Worm (Caenorhabditis elegans) whole organism, L4 larva: ENCODE measurements around the gene pcrg-1.
A peak's percentile ranks its signal among the peaks of the same experiment; 100 is the strongest.

Experiments
- R02D3.7 ChIP-seq: fragments of 150-350 bp; sonication (generic microtip); optimal IDR thresholded peaks from 3 replicates; lab custom pipeline; 2014; ENCODE audit warnings: missing biosample characterization, missing genetic modification characterization
- T26A8.4 ChIP-seq: fragments of 200-800 bp; sonication (Bioruptor generic); IDR thresholded peaks from 2 replicates; pipeline ENCODE4 v1.3.6; 2022; ENCODE audit warnings: missing genetic modification characterization, missing compliant biosample characterization
- Y5F2A.4 ChIP-seq: fragments of 200-800 bp; sonication (Bioruptor generic); optimal IDR thresholded peaks from 2 replicates; lab custom pipeline; 2018; ENCODE audit warnings: mild to moderate bottlenecking, missing genetic modification characterization, missing compliant biosample characterization
- Y75B8A.6 ChIP-seq: fragments of 200-800 bp; sonication (Bioruptor generic); IDR thresholded peaks from 2 replicates; pipeline ENCODE4 v1.3.6; 2022; ENCODE audit warnings: missing genetic modification reagents, missing genetic modification characterization, missing compliant biosample characterization
- aha-1 ChIP-seq: fragments of 150-350 bp; peaks from one replicate; lab custom pipeline; 2014; ENCODE audit warnings: missing biosample characterization, missing genetic modification characterization
- aly-2 ChIP-seq: sonication (generic microtip); optimal IDR thresholded peaks from 2 replicates; lab custom pipeline; 2018; ENCODE audit warnings: missing biosample characterization, missing genetic modification characterization
- ama-1 ChIP-seq: fragments of 150-350 bp; optimal IDR thresholded peaks from 2 replicates; lab custom pipeline; 2014; ENCODE audit warnings: inconsistent platforms, mixed read lengths
- attf-4 ChIP-seq: sonication (generic microtip); optimal IDR thresholded peaks from 3 replicates; lab custom pipeline; 2017; ENCODE audit warnings: missing biosample characterization, missing genetic modification characterization
- ceh-20 ChIP-seq: fragments of 200-800 bp; sonication (Bioruptor generic); IDR thresholded peaks from 2 replicates; pipeline ENCODE4 v1.3.6; 2022; ENCODE audit warnings: missing genetic modification reagents, missing genetic modification characterization, missing compliant biosample characterization
- ceh-28 ChIP-seq: fragments of 150-350 bp; optimal IDR thresholded peaks from 2 replicates; lab custom pipeline; 2014; ENCODE audit warnings: missing biosample characterization, missing genetic modification reagents, missing genetic modification characterization
- ceh-32 ChIP-seq: sonication (generic microtip); optimal IDR thresholded peaks from 2 replicates; lab custom pipeline; 2016; ENCODE audit warnings: mild to moderate bottlenecking, missing genetic modification characterization, missing compliant biosample characterization; ENCODE audit not compliant: poor library complexity
- ceh-82 ChIP-seq: sonication (generic microtip); optimal IDR thresholded peaks from 2 replicates; lab custom pipeline; 2017; ENCODE audit warnings: missing biosample characterization, missing genetic modification characterization
- ctbp-1 ChIP-seq: fragments of 200-800 bp; sonication (Bioruptor generic); IDR thresholded peaks from 2 replicates; pipeline ENCODE4 v1.3.6; 2022; ENCODE audit warnings: missing genetic modification reagents, missing genetic modification characterization, missing compliant biosample characterization
- daf-16 ChIP-seq, 3 experiments: sonication (generic microtip); optimal IDR thresholded peaks; 2 replicates each; lab custom pipeline; 2016 to 2017; ENCODE audit warnings: missing genetic modification characterization in 3 of 3, missing genetic modification reagents in 3 of 3, mild to moderate bottlenecking in 2 of 3, missing compliant biosample characterization in 2 of 3, missing biosample characterization in 1 of 3, moderate library complexity in 1 of 3
- daf-8 ChIP-seq: fragments of 200-800 bp; sonication (Bioruptor generic); IDR thresholded peaks from 2 replicates; pipeline ENCODE4 v1.3.6; 2022; ENCODE audit warnings: missing genetic modification characterization, missing compliant biosample characterization
- dmd-6 ChIP-seq: fragments of 200-800 bp; sonication (Bioruptor generic); IDR thresholded peaks from 2 replicates; pipeline ENCODE4 v1.3.6; 2022; ENCODE audit warnings: missing genetic modification reagents, missing genetic modification characterization, missing compliant biosample characterization
- dmd-8 ChIP-seq: fragments of 200-800 bp; sonication (Bioruptor generic); IDR thresholded peaks from 2 replicates; pipeline ENCODE4 v1.3.6; 2022; ENCODE audit warnings: missing genetic modification characterization, missing compliant biosample characterization
- duxl-1 ChIP-seq: sonication (generic microtip); optimal IDR thresholded peaks from 2 replicates; lab custom pipeline; 2016; ENCODE audit warnings: mild to moderate bottlenecking, missing genetic modification characterization, moderate library complexity, missing compliant biosample characterization; ENCODE audit not compliant: poor library complexity
- dve-1 ChIP-seq: sonication (generic microtip); optimal IDR thresholded peaks from 2 replicates; lab custom pipeline; 2017; ENCODE audit warnings: antibody characterized with exemption, mild to moderate bottlenecking, missing genetic modification characterization, missing compliant biosample characterization; ENCODE audit not compliant: insufficient read depth
- gei-8 ChIP-seq: fragments of 200-800 bp; sonication (Bioruptor generic); optimal IDR thresholded peaks from 2 replicates; lab custom pipeline; 2018; ENCODE audit warnings: mild to moderate bottlenecking, missing genetic modification characterization, missing compliant biosample characterization
- hlh-11 ChIP-seq: fragments of 200-800 bp; sonication (Bioruptor generic); optimal IDR thresholded peaks from 2 replicates; lab custom pipeline; 2018; ENCODE audit warnings: mild to moderate bottlenecking, missing genetic modification characterization, missing compliant biosample characterization
- hlh-30 ChIP-seq: sonication (generic microtip); optimal IDR thresholded peaks from 2 replicates; lab custom pipeline; 2017; ENCODE audit warnings: antibody characterized with exemption, mild to moderate bottlenecking, missing genetic modification characterization, missing compliant biosample characterization; ENCODE audit not compliant: insufficient read depth
- jun-1 ChIP-seq: fragments of 150-350 bp; optimal IDR thresholded peaks from 2 replicates; lab custom pipeline; 2014; ENCODE audit warnings: missing biosample characterization, missing genetic modification reagents, missing genetic modification characterization
- lin-29 ChIP-seq: fragments of 200-800 bp; sonication (Bioruptor generic); IDR thresholded peaks from 2 replicates; pipeline ENCODE4 v1.3.6; 2022; ENCODE audit warnings: missing genetic modification reagents, missing genetic modification characterization, missing compliant biosample characterization
- mdt-29 ChIP-seq: fragments of 200-800 bp; sonication (Bioruptor generic); IDR thresholded peaks from 2 replicates; pipeline ENCODE4 v1.3.6; 2022; ENCODE audit warnings: missing genetic modification reagents, missing genetic modification characterization, missing compliant biosample characterization
- mes-2 ChIP-seq: sonication (generic microtip); optimal IDR thresholded peaks from 2 replicates; lab custom pipeline; 2016; ENCODE audit warnings: missing genotype, mild to moderate bottlenecking, missing genetic modification characterization, missing compliant biosample characterization; ENCODE audit not compliant: poor library complexity, severe bottlenecking
- mxl-2 ChIP-seq: fragments of 200-800 bp; sonication (Bioruptor generic); conservative IDR thresholded peaks from 2 replicates; pipeline ENCODE4 v1.3.6; 2022; ENCODE audit warnings: missing genetic modification reagents, missing genetic modification characterization, missing compliant biosample characterization
- mxl-3 ChIP-seq: fragments of 200-800 bp; sonication (Bioruptor generic); optimal IDR thresholded peaks from 2 replicates; lab custom pipeline; 2018; ENCODE audit warnings: mild to moderate bottlenecking, missing genetic modification characterization, missing compliant biosample characterization
- nhr-10 ChIP-seq: fragments of 150-350 bp; optimal IDR thresholded peaks from 2 replicates; lab custom pipeline; 2014; ENCODE audit warnings: missing biosample characterization, missing genetic modification characterization
- nhr-11 ChIP-seq: fragments of 150-350 bp; optimal IDR thresholded peaks from 2 replicates; lab custom pipeline; 2014; ENCODE audit warnings: missing biosample characterization, missing genetic modification characterization
- nhr-237 ChIP-seq: sonication (generic microtip); optimal IDR thresholded peaks from 2 replicates; lab custom pipeline; 2017; ENCODE audit warnings: missing biosample characterization, missing genetic modification characterization
- nhr-25 ChIP-seq: sonication (generic microtip); optimal IDR thresholded peaks from 2 replicates; lab custom pipeline; 2017; ENCODE audit warnings: missing genetic modification characterization, mild to moderate bottlenecking, missing compliant biosample characterization, antibody characterized with exemption, moderate library complexity, borderline replicate concordance; ENCODE audit not compliant: insufficient read depth
- nhr-28 ChIP-seq: fragments of 150-350 bp; optimal IDR thresholded peaks from 2 replicates; lab custom pipeline; 2014; ENCODE audit warnings: missing biosample characterization, missing genetic modification characterization
- nhr-41 ChIP-seq: fragments of 200-800 bp; sonication (Bioruptor generic); IDR thresholded peaks from 2 replicates; pipeline ENCODE4 v1.3.6; 2022; ENCODE audit warnings: missing genetic modification reagents, missing genetic modification characterization, missing compliant biosample characterization
- nhr-48 ChIP-seq: sonication (generic microtip); optimal IDR thresholded peaks from 2 replicates; lab custom pipeline; 2016; ENCODE audit warnings: mild to moderate bottlenecking, missing genetic modification characterization, missing compliant biosample characterization
- pqm-1 ChIP-seq: sonication (generic microtip); optimal IDR thresholded peaks from 2 replicates; lab custom pipeline; 2017; ENCODE audit warnings: missing biosample characterization, missing genetic modification characterization
- rbr-2 ChIP-seq: sonication (generic microtip); optimal IDR thresholded peaks from 2 replicates; lab custom pipeline; 2016; ENCODE audit warnings: missing genotype, missing genetic modification characterization, missing compliant biosample characterization
- skn-1 ChIP-seq: fragments of 150-350 bp; optimal IDR thresholded peaks from 2 replicates; lab custom pipeline; 2014; ENCODE audit warnings: missing biosample characterization, missing genetic modification characterization
- snpc-1.2 ChIP-seq: fragments of 200-800 bp; sonication (Bioruptor generic); IDR thresholded peaks from 2 replicates; pipeline ENCODE4 v1.3.6; 2022; ENCODE audit warnings: missing genetic modification reagents, missing genetic modification characterization, missing compliant biosample characterization
- spr-1 ChIP-seq: sonication (generic microtip); optimal IDR thresholded peaks from 2 replicates; lab custom pipeline; 2016; ENCODE audit warnings: mild to moderate bottlenecking, missing genetic modification characterization, missing compliant biosample characterization
- tra-1 ChIP-seq: fragments of 200-800 bp; sonication (Bioruptor generic); IDR thresholded peaks from 2 replicates; pipeline ENCODE4 v1.3.6; 2022; ENCODE audit warnings: missing genetic modification reagents, missing genetic modification characterization, missing compliant biosample characterization
- unc-39 ChIP-seq: sonication (generic microtip); optimal IDR thresholded peaks from 2 replicates; lab custom pipeline; 2017; ENCODE audit warnings: missing biosample characterization, missing genetic modification characterization
- unc-62 ChIP-seq, 3 experiments: fragments of 150-350 bp in 1 of 3; sonication (generic microtip); optimal IDR thresholded peaks in 2 of 3; peaks in 1 of 3; 1 replicate in 1 of 3; 2 replicates in 2 of 3; lab custom pipeline; 2014 to 2017; ENCODE audit warnings: missing biosample characterization in 3 of 3, missing genetic modification characterization in 3 of 3, missing genetic modification reagents in 3 of 3, missing genotype in 1 of 3
- vab-7 ChIP-seq: fragments of 200-800 bp; sonication (Bioruptor generic); IDR thresholded peaks from 2 replicates; pipeline ENCODE4 v1.3.6; 2022; ENCODE audit warnings: missing genetic modification reagents, missing genetic modification characterization, missing compliant biosample characterization
- zag-1 ChIP-seq: fragments of 150-350 bp; optimal IDR thresholded peaks from 2 replicates; lab custom pipeline; 2014; ENCODE audit warnings: missing biosample characterization, missing genetic modification characterization
- zip-11 ChIP-seq: fragments of 200-800 bp; sonication (Bioruptor generic); IDR thresholded peaks from 2 replicates; pipeline ENCODE4 v1.3.6; 2022; ENCODE audit warnings: missing genetic modification characterization, missing compliant biosample characterization

pcrg-1 gene

DNA sequence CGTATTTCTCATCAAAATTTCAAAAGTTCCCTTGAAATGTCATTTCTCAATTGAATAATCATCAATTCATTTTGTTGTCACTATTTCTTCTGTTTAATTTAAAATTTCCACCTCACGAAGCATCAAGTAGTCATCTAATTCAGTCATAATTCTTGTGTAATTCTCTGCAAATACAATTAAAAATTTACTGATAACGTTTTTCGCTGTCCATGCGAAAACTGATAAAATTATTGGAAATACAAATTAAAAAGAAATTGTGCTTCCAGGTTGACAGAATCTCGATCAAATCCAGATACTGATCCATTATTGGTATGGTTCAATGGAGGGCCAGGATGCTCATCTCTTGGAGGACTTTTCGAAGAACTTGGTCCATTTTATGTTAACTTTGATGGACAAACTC, 32.9 kb downstream of the pcrg-1 start (continued):
- peak; percentile 55; the same call in 1 of the 2 replicates for TF ChIP-seq dmd-6 (GFP tag; lab: Robert Waterston, UW)

DNA sequence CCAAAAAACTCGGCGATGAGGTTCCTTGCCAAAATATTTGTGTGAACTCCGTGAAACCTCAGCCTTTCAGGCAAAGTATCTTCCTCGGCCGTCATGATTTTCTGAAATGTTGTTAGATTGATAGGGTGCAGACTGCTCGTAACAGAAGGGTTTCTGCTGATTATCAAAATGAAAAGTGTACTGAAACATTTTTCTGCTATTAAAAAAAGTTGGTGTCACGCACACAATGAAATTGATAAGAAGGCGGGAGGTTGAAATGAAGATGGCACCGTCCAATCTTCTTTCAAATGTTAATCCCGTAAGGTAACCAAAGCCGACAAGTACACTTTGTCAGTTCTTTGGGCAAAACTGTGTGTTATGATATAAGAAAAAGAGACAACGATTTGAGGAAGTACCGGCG, 36.6 kb downstream of the pcrg-1 start:
- peak; percentile 28 for TF ChIP-seq nhr-28 (tag; lab: Kevin White, UChicago)
- peak; percentile 2 for TF ChIP-seq dve-1 (tag; lab: Kevin White, UChicago)
- 0 out of 2 replicates have a peak, but pooled peaks have one; percentile 39 for TF ChIP-seq tra-1 (GFP tag; lab: Robert Waterston, UW)
- no peak for TF ChIP-seq zip-11 (GFP tag; lab: Robert Waterston, UW)
- TF ChIP-seq ceh-20 (GFP tag; lab: Robert Waterston, UW), result no peak
- TF ChIP-seq pqm-1 (tag; lab: Kevin White, UChicago), result peak; percentile 1
- TF ChIP-seq daf-16 (GFP tag; optimal IDR thresholded peaks at IDR 0.05; lab: Kevin White, UChicago), result no peak
- peak; percentile 39 for TF ChIP-seq daf-16 (tag; optimal IDR thresholded peaks at IDR 0.05; lab: Kevin White, UChicago)
- TF ChIP-seq mes-2 (tag; lab: Kevin White, UChicago), result peak; percentile 26
- TF ChIP-seq dmd-6 (GFP tag; lab: Robert Waterston, UW), result peak; percentile 78
- peak; percentile 53 for TF ChIP-seq hlh-11 (tag; lab: Kevin White, UChicago)
- no peak for TF ChIP-seq zag-1 (tag; lab: Kevin White, UChicago)
- TF ChIP-seq ctbp-1, result no peak
- TF ChIP-seq snpc-1.2 (GFP tag; lab: Robert Waterston, UW), result no peak

DNA sequence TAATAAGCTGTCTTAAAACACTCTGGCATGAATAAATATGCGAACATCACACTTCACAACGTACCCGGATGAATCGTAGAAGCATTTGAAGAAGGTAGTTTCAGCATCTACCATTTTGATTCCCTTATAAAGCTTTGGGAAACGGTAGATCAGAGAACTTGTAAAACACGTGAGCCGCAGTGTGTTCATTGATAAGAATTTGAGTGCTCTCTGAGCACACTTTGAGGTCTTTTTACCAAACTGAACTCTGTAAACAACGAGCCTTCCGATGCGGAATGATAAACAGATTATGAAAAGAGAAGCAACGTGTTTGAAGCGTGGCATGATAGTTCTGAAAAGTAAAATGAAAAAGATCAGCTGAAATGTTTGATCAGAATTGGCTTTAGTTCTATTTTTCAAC, 37.9 kb downstream of the pcrg-1 start, which contains the start of gene aqp-1:
TSS of gene aqp-1 (minus strand) at position 102 of the 400 bp plus-strand sequence.
- no peak for TF ChIP-seq nhr-41 (GFP tag; lab: Robert Waterston, UW)
- TF ChIP-seq spr-1, result no peak
- no peak for TF ChIP-seq daf-8 (GFP tag; lab: Robert Waterston, UW)
- no peak for TF ChIP-seq dmd-8 (GFP tag; lab: Robert Waterston, UW)
- TF ChIP-seq ceh-32 (tag; lab: Kevin White, UChicago), result no peak
- TF ChIP-seq nhr-28 (tag; lab: Kevin White, UChicago), result peak; percentile 57
- TF ChIP-seq nhr-11 (tag; lab: Kevin White, UChicago), result no peak
- TF ChIP-seq mdt-29 (GFP tag; lab: Robert Waterston, UW), result no peak
- TF ChIP-seq jun-1 (tag; lab: Kevin White, UChicago), result no peak
- no peak for TF ChIP-seq unc-39
- TF ChIP-seq Y75B8A.6 (GFP tag; lab: Robert Waterston, UW), result no peak
- no peak for TF ChIP-seq aha-1 (tag; lab: Kevin White, UChicago)
- no peak for TF ChIP-seq mes-2 (tag; lab: Kevin White, UChicago)
- no peak for TF ChIP-seq T26A8.4 (GFP tag; lab: Robert Waterston, UW)
- TF ChIP-seq zag-1 (tag; lab: Kevin White, UChicago), result no peak
- no peak for TF ChIP-seq vab-7 (GFP tag; lab: Robert Waterston, UW)
- TF ChIP-seq mxl-2 (GFP tag; lab: Robert Waterston, UW), result no peak
- no peak for TF ChIP-seq skn-1 (tag; lab: Kevin White, UChicago)
- TF ChIP-seq gei-8 (GFP tag; lab: Kevin White, UChicago), result no peak
- no peak for TF ChIP-seq duxl-1
- TF ChIP-seq nhr-10 (tag; lab: Kevin White, UChicago), result no peak
- TF ChIP-seq R02D3.7, result no peak
- TF ChIP-seq lin-29 (GFP tag; lab: Robert Waterston, UW), result no peak
- TF ChIP-seq dve-1 (tag; lab: Kevin White, UChicago), result peak; percentile 74
- TF ChIP-seq aly-2, result no peak
- no peak for TF ChIP-seq attf-4 (tag; lab: Kevin White, UChicago)
- TF ChIP-seq mxl-3 (GFP tag; lab: Kevin White, UChicago), result peak; percentile 52
- no peak for TF ChIP-seq ceh-28 (tag; lab: Kevin White, UChicago)
- TF ChIP-seq nhr-25 (tag; lab: Kevin White, UChicago), result no peak
- no peak for TF ChIP-seq unc-62 (GFP tag; optimal IDR thresholded peaks at IDR 0.05 in 1 of 2; lab: Kevin White, UChicago)
- no peak for TF ChIP-seq unc-62 (tag; optimal IDR thresholded peaks at IDR 0.05; lab: Kevin White, UChicago)
- TF ChIP-seq ama-1 (lab: Kevin White, UChicago), result no peak
- TF ChIP-seq ctbp-1, result no peak
- no peak for TF ChIP-seq Y5F2A.4 (GFP tag; lab: Kevin White, UChicago)
- TF ChIP-seq hlh-30 (tag; lab: Kevin White, UChicago), result no peak
- peak; percentile 80 for TF ChIP-seq nhr-48 (tag; lab: Kevin White, UChicago)
- TF ChIP-seq nhr-237 (tag; lab: Kevin White, UChicago), result no peak
- no peak for TF ChIP-seq ceh-82
- TF ChIP-seq rbr-2, result no peak
- TF ChIP-seq tra-1 (GFP tag; lab: Robert Waterston, UW), result peak; percentile 52; the same call in 1 of the 2 replicates
